Fruit fly (Drosophila melanogaster) whole organism, prepupa: ENCODE data around the gene Mtpalpha.

Source experiments
- Blimp-1 ChIP-seq: fragments of 200-800 bp; sonication (Bioruptor generic); optimal IDR thresholded peaks from 3 replicates; lab custom pipeline; 2017; ENCODE audit warnings: missing biosample characterization, missing genetic modification characterization, mild to moderate bottlenecking, moderate library complexity, missing genetic modification reagents
- CG10631 ChIP-seq: fragments of 200-800 bp; sonication (Bioruptor generic); optimal IDR thresholded peaks from 2 replicates; lab custom pipeline; 2016; ENCODE audit warnings: missing biosample characterization, missing genetic modification characterization
- CG10669 ChIP-seq: fragments of 200-800 bp; sonication (Bioruptor generic); optimal IDR thresholded peaks from 3 replicates; lab custom pipeline; 2018; ENCODE audit warnings: missing biosample characterization, mild to moderate bottlenecking, missing genetic modification characterization, moderate library complexity
- CG11294 ChIP-seq: fragments of 200-800 bp; sonication (Bioruptor generic); IDR thresholded peaks from 2 replicates; pipeline ENCODE4 v1.3.6; 2022; ENCODE audit warnings: missing biosample characterization, missing genetic modification characterization
- CG15336 ChIP-seq: fragments of 200-800 bp; sonication (Bioruptor generic); IDR thresholded peaks from 2 replicates; pipeline ENCODE4 v1.3.6; 2022; ENCODE audit warnings: missing biosample characterization, missing genetic modification characterization
- CG16779 ChIP-seq: fragments of 200-800 bp; sonication (Bioruptor generic); optimal IDR thresholded peaks from 3 replicates; lab custom pipeline; 2017; ENCODE audit warnings: missing biosample characterization, mild to moderate bottlenecking, missing genetic modification characterization
- CG3032 ChIP-seq: fragments of 200-800 bp; optimal IDR thresholded peaks from 2 replicates; lab custom pipeline; 2019; ENCODE audit warnings: missing biosample characterization, mild to moderate bottlenecking, missing genetic modification characterization, moderate library complexity
- CG32006 ChIP-seq: fragments of 200-800 bp; sonication (Bioruptor generic); optimal IDR thresholded peaks from 3 replicates; lab custom pipeline; 2017; ENCODE audit warnings: missing biosample characterization, mild to moderate bottlenecking, missing genetic modification characterization
- CG34406 ChIP-seq: fragments of 200-800 bp; sonication (Bioruptor generic); optimal IDR thresholded peaks from 3 replicates; lab custom pipeline; 2016; ENCODE audit warnings: missing biosample characterization, missing genetic modification characterization
- CG3919 ChIP-seq: fragments of 200-800 bp; sonication (Bioruptor generic); optimal IDR thresholded peaks from 3 replicates; lab custom pipeline; 2016; ENCODE audit warnings: missing biosample characterization, missing genetic modification characterization
- CG4318 ChIP-seq: fragments of 200-800 bp; sonication (Bioruptor generic); optimal IDR thresholded peaks from 3 replicates; lab custom pipeline; 2017; ENCODE audit warnings: missing biosample characterization, mild to moderate bottlenecking, missing genetic modification characterization
- CG6163 ChIP-seq: fragments of 200-800 bp; sonication (Bioruptor generic); IDR thresholded peaks from 3 replicates; pipeline ENCODE4 v1.3.6; 2022; ENCODE audit warnings: missing biosample characterization, missing genetic modification characterization
- CG6276 ChIP-seq: fragments of 200-800 bp; sonication (Bioruptor generic); optimal IDR thresholded peaks from 2 replicates; lab custom pipeline; 2017; ENCODE audit warnings: missing biosample characterization, mild to moderate bottlenecking, missing genetic modification characterization
- CG6792 ChIP-seq: fragments of 200-800 bp; sonication (Bioruptor generic); optimal IDR thresholded peaks from 3 replicates; lab custom pipeline; 2016; ENCODE audit warnings: missing biosample characterization, missing genetic modification characterization
- CG6808 ChIP-seq: fragments of 200-800 bp; sonication (Bioruptor generic); optimal IDR thresholded peaks from 3 replicates; lab custom pipeline; 2017; ENCODE audit warnings: missing biosample characterization, missing genetic modification characterization, mild to moderate bottlenecking, moderate library complexity, missing genetic modification reagents
- CG6854 ChIP-seq: fragments of 200-800 bp; sonication (Bioruptor generic); optimal IDR thresholded peaks from 2 replicates; lab custom pipeline; 2017; ENCODE audit warnings: missing biosample characterization, mild to moderate bottlenecking, missing genetic modification characterization
- CG8119 ChIP-seq: fragments of 200-800 bp; sonication (Bioruptor generic); IDR thresholded peaks from 3 replicates; pipeline ENCODE4 v1.3.6; 2022; ENCODE audit warnings: missing biosample characterization, missing genetic modification characterization
- CG8319 ChIP-seq: fragments of 200-800 bp; sonication (Bioruptor generic); optimal IDR thresholded peaks from 3 replicates; lab custom pipeline; 2016; ENCODE audit warnings: missing biosample characterization, missing genetic modification characterization
- CG8632 ChIP-seq: fragments of 200-800 bp; sonication (Bioruptor generic); optimal IDR thresholded peaks from 3 replicates; lab custom pipeline; 2016; ENCODE audit warnings: missing biosample characterization, missing genetic modification characterization
- CG9139 ChIP-seq: fragments of 200-800 bp; sonication (Bioruptor generic); optimal IDR thresholded peaks from 3 replicates; lab custom pipeline; 2017; ENCODE audit warnings: missing biosample characterization, mild to moderate bottlenecking, missing genetic modification characterization
- Eip75B ChIP-seq: fragments of 200-800 bp; sonication (Bioruptor generic); optimal IDR thresholded peaks from 3 replicates; lab custom pipeline; 2016; ENCODE audit warnings: missing biosample characterization, missing genetic modification characterization
- Eip78C ChIP-seq: fragments of 200-800 bp; sonication (Bioruptor generic); peaks from one replicate; lab custom pipeline; 2016; ENCODE audit warnings: missing biosample characterization, missing genetic modification characterization
- Eip93F ChIP-seq: fragments of 200-800 bp; sonication (Bioruptor generic); optimal IDR thresholded peaks from 2 replicates; lab custom pipeline; 2016; ENCODE audit warnings: missing biosample characterization, mild to moderate bottlenecking, missing genetic modification characterization
- Gug ChIP-seq: fragments of 200-800 bp; sonication (Bioruptor generic); IDR thresholded peaks from 2 replicates; pipeline ENCODE4 v1.3.6; 2022; ENCODE audit warnings: missing biosample characterization, missing genetic modification characterization
- Hr38 ChIP-seq: sonication (Bioruptor generic); optimal IDR thresholded peaks from 2 replicates; lab custom pipeline; 2016; ENCODE audit warnings: missing biosample characterization, missing genetic modification characterization
- Hr39 ChIP-seq: fragments of 200-800 bp; sonication (Bioruptor generic); optimal IDR thresholded peaks from 2 replicates; lab custom pipeline; 2016; ENCODE audit warnings: missing biosample characterization, missing genetic modification characterization
- Hr4 ChIP-seq: fragments of 200-800 bp; sonication (Bioruptor generic); optimal IDR thresholded peaks from 3 replicates; lab custom pipeline; 2016; ENCODE audit warnings: missing biosample characterization, missing genetic modification characterization
- Lpt ChIP-seq: fragments of 200-800 bp; sonication (Bioruptor generic); optimal IDR thresholded peaks from 3 replicates; lab custom pipeline; 2016; ENCODE audit warnings: missing biosample characterization, missing genetic modification characterization
- Met ChIP-seq: fragments of 200-800 bp; sonication (Bioruptor generic); optimal IDR thresholded peaks from 3 replicates; lab custom pipeline; 2016; ENCODE audit warnings: missing biosample characterization, missing genetic modification characterization
- Smox ChIP-seq: fragments of 200-800 bp; sonication (Bioruptor generic); optimal IDR thresholded peaks from 3 replicates; lab custom pipeline; 2016; ENCODE audit warnings: missing biosample characterization, missing genetic modification characterization
- Sox102F ChIP-seq: fragments of 200-800 bp; sonication (Bioruptor generic); optimal IDR thresholded peaks from 2 replicates; lab custom pipeline; 2016; ENCODE audit warnings: missing biosample characterization, mild to moderate bottlenecking, missing genetic modification characterization
- Sox14 ChIP-seq: fragments of 200-800 bp; sonication (Bioruptor generic); optimal IDR thresholded peaks from 3 replicates; lab custom pipeline; 2016; ENCODE audit warnings: missing biosample characterization, missing genetic modification characterization
- Sox15 ChIP-seq: fragments of 200-800 bp; sonication (Bioruptor generic); optimal IDR thresholded peaks from 3 replicates; lab custom pipeline; 2016; ENCODE audit warnings: missing biosample characterization, missing genetic modification characterization
- achi ChIP-seq: fragments of 200-800 bp; sonication (Bioruptor generic); optimal IDR thresholded peaks from 3 replicates; lab custom pipeline; 2016; ENCODE audit warnings: missing biosample characterization, missing genetic modification characterization
- cyc ChIP-seq: fragments of 200-800 bp; sonication (Bioruptor generic); optimal IDR thresholded peaks from 3 replicates; lab custom pipeline; 2016; ENCODE audit warnings: missing biosample characterization, missing genetic modification characterization
- dac ChIP-seq: fragments of 200-800 bp; sonication (Bioruptor generic); optimal IDR thresholded peaks from 2 replicates; lab custom pipeline; 2017; ENCODE audit warnings: missing biosample characterization, mild to moderate bottlenecking, missing genetic modification characterization
- dsx ChIP-seq: fragments of 200-800 bp; optimal IDR thresholded peaks from 3 replicates; lab custom pipeline; 2019; ENCODE audit warnings: missing biosample characterization, mild to moderate bottlenecking, missing genetic modification characterization, moderate library complexity; ENCODE audit not compliant: poor library complexity, severe bottlenecking
- eg ChIP-seq: fragments of 200-800 bp; sonication (Bioruptor generic); IDR thresholded peaks from 3 replicates; pipeline ENCODE4 v1.3.6; 2022; ENCODE audit warnings: missing biosample characterization, missing genetic modification characterization
- fd59A ChIP-seq: fragments of 200-800 bp; sonication (Bioruptor generic); optimal IDR thresholded peaks from 2 replicates; lab custom pipeline; 2017; ENCODE audit warnings: missing biosample characterization, mild to moderate bottlenecking, missing genetic modification characterization, missing genetic modification reagents
- fd85E ChIP-seq: fragments of 200-800 bp; sonication (Bioruptor generic); optimal IDR thresholded peaks from 3 replicates; lab custom pipeline; 2016; ENCODE audit warnings: missing biosample characterization, missing genetic modification characterization
- fkh ChIP-seq: fragments of 200-800 bp; sonication (Bioruptor generic); optimal IDR thresholded peaks from 3 replicates; lab custom pipeline; 2017; ENCODE audit warnings: missing biosample characterization, mild to moderate bottlenecking, missing genetic modification characterization, moderate library complexity
- lz ChIP-seq: fragments of 200-800 bp; sonication (Bioruptor generic); optimal IDR thresholded peaks from 3 replicates; lab custom pipeline; 2016; ENCODE audit warnings: missing biosample characterization, missing genetic modification characterization
- pdm3 ChIP-seq: fragments of 200-800 bp; sonication (Bioruptor generic); optimal IDR thresholded peaks from 3 replicates; lab custom pipeline; 2016; ENCODE audit warnings: missing biosample characterization, missing genetic modification characterization
- salr ChIP-seq, 2 experiments: fragments of 200-800 bp; sonication (Bioruptor generic); optimal IDR thresholded peaks; 3 replicates each; lab custom pipeline; 2016 to 2018; ENCODE audit warnings: missing biosample characterization in 2 of 2, missing genetic modification characterization in 2 of 2, mild to moderate bottlenecking in 1 of 2
- ss ChIP-seq, 2 experiments: fragments of 200-800 bp; sonication (Bioruptor generic); optimal IDR thresholded peaks; 2 replicates in 1 of 2; 3 replicates in 1 of 2; lab custom pipeline; 2017 to 2018; ENCODE audit warnings: mild to moderate bottlenecking in 2 of 2, missing biosample characterization in 2 of 2, missing genetic modification characterization in 2 of 2, moderate library complexity in 1 of 2
- svp ChIP-seq: fragments of 200-800 bp; sonication (Bioruptor generic); peaks from one replicate; lab custom pipeline; 2016; ENCODE audit warnings: missing biosample characterization, missing genetic modification characterization
- topi ChIP-seq: fragments of 200-800 bp; sonication (Bioruptor generic); optimal IDR thresholded peaks from 3 replicates; lab custom pipeline; 2016; ENCODE audit warnings: missing biosample characterization, missing genetic modification characterization

The Mtpalpha gene

DNA sequence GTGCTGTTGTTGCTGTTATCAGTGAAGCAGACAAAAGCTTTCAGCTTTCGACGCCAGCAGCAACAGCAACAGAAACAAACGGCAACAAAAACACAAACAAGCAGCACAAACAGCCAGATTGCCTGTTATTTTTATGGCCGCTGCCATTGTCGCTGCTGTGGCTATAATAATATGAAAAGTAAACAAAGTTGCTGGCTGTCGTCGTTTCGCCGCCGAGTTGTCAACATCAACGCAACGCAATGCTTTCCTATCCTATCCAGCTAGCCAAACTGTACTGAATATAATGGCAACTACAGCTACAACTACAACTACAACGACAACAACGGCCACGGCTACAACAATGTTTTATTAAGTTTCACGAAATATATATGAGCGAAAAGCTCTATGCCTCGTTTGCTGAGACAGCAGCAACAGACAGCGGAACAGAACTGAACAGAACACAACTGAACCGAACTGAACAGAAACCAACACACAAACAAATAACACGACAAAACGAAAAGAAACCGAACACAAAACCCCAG, 5.8 kb downstream of the Mtpalpha start (continued):
- TF ChIP-seq CG16779 (tag; lab: Kevin White, UChicago): no peak
- no peak for TF ChIP-seq fd85E (GFP tag; lab: Kevin White, UChicago)
- 0 out of 3 replicates have a peak, but pooled peaks have one; percentile 24 for TF ChIP-seq eg
- TF ChIP-seq Blimp-1 (GFP tag; lab: Kevin White, UChicago): no peak
- TF ChIP-seq topi (GFP tag; lab: Kevin White, UChicago): no peak
- TF ChIP-seq Eip75B: no peak
- no peak for TF ChIP-seq lz (GFP tag; lab: Kevin White, UChicago)
- no peak for TF ChIP-seq CG4318
- TF ChIP-seq ss (GFP tag; optimal IDR thresholded peaks at IDR 0.05; lab: Kevin White, UChicago): no peak
- no peak for TF ChIP-seq svp (GFP tag; lab: Kevin White, UChicago)
- TF ChIP-seq CG32006 (GFP tag; lab: Kevin White, UChicago): no peak
- no peak for TF ChIP-seq CG3032 (tag; lab: Kevin White, UChicago)
- peak; percentile 3 for TF ChIP-seq Sox14 (GFP tag; lab: Kevin White, UChicago)
- no peak for TF ChIP-seq Sox102F (GFP tag; lab: Kevin White, UChicago)
- no peak for TF ChIP-seq fd59A (GFP tag; lab: Kevin White, UChicago)
- no peak for TF ChIP-seq CG10669 (GFP tag; lab: Kevin White, UChicago)
- no peak for TF ChIP-seq CG8319 (GFP tag; lab: Kevin White, UChicago)
- no peak for TF ChIP-seq Met
- TF ChIP-seq cyc (GFP tag; lab: Kevin White, UChicago): no peak
- TF ChIP-seq dsx: peak; percentile 89
- peak; percentile 39 for TF ChIP-seq Eip78C (GFP tag; lab: Kevin White, UChicago)
- peak; percentile 94 for TF ChIP-seq fkh (GFP tag; lab: Kevin White, UChicago)
- TF ChIP-seq Eip93F: no peak
- TF ChIP-seq CG6163 (GFP tag; lab: Robert Waterston, UW): 0 out of 3 replicates have a peak, but pooled peaks have one; percentile 30

DNA sequence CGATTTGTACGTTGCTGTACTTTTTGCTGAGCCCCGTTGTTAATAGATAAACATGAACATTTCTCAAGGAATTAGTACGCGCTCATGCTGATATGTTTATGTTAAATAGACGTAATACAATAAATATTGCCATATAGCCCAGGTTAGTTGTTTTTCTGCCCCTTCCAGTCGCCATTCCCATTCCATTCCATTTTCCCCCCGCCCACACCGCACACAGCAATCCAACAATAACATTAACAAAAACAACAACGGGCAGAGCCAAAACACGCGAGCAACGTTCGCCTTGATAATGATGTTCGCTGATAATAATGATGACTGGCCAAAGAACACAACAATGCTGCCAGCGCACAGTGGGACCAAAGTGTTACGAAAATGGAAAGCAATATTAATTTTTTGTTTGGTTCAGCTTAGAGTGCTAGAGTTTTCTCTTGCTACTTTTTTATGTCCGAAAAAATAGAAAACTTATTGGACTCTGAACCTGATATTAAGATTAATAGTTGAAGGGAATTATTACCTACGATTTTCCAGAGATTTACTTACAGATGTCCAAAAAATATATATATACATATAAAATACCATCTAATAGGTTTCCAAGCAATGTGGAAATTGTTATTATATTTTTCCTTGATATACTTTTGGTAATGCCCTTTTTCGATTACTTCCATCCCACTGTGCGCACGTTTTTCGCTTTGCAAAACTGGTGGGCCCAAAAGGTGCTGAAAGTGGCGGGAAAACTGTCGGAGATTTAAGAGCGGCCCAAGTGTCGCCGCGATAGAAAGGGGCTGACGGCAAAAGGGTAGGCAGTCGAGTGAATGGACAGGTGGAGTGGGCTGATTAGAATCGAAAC, 6.8 kb downstream of the Mtpalpha start:
- peak; percentile 97 for TF ChIP-seq svp (GFP tag; lab: Kevin White, UChicago)
- peak; percentile 90 for TF ChIP-seq CG6163 (GFP tag; lab: Robert Waterston, UW)
- TF ChIP-seq eg: peak; percentile 92
- peak; percentile 93 for TF ChIP-seq fd59A (GFP tag; lab: Kevin White, UChicago)
- TF ChIP-seq achi: peak; percentile 97
- TF ChIP-seq Hr4: peak; percentile 92
- TF ChIP-seq CG8632 (GFP tag; lab: Kevin White, UChicago): peak; percentile 96
- peak; percentile 93 for TF ChIP-seq Sox14 (GFP tag; lab: Kevin White, UChicago)
- peak; percentile 96 for TF ChIP-seq Lpt (GFP tag; lab: Kevin White, UChicago)
- peak; percentile 81 to 99 for TF ChIP-seq salr (GFP tag; optimal IDR thresholded peaks at IDR 0.05; lab: Kevin White, UChicago)
- TF ChIP-seq CG34406 (GFP tag; lab: Kevin White, UChicago): peak; percentile 97
- peak; percentile 97 for TF ChIP-seq CG8119
- TF ChIP-seq Hr38 (GFP tag; lab: Kevin White, UChicago): no peak
- peak; percentile 88 for TF ChIP-seq Blimp-1 (GFP tag; lab: Kevin White, UChicago)
- TF ChIP-seq CG15336 (GFP tag; lab: Robert Waterston, UW): peak; percentile 95
- peak; percentile 96 for TF ChIP-seq Smox (GFP tag; lab: Kevin White, UChicago)
- TF ChIP-seq CG3032 (tag; lab: Kevin White, UChicago): peak; percentile 96
- TF ChIP-seq CG9139: peak; percentile 90
- TF ChIP-seq pdm3 (GFP tag; lab: Kevin White, UChicago): peak; percentile 93
- TF ChIP-seq fd85E (GFP tag; lab: Kevin White, UChicago): peak; percentile 88
- peak; percentile 95 for TF ChIP-seq dsx
- peak; percentile 89 for TF ChIP-seq Sox15 (GFP tag; lab: Kevin White, UChicago)
- TF ChIP-seq CG6276 (GFP tag; lab: Kevin White, UChicago): peak; percentile 98
- TF ChIP-seq Hr39 (GFP tag; lab: Kevin White, UChicago): peak; percentile 87
- TF ChIP-seq Eip78C (GFP tag; lab: Kevin White, UChicago): peak; percentile 99
- peak; percentile 85 for TF ChIP-seq Eip93F
- peak; percentile 95 for TF ChIP-seq CG3919 (GFP tag; lab: Kevin White, UChicago)
- peak; percentile 99 for TF ChIP-seq CG6808 (GFP tag; lab: Kevin White, UChicago)
- TF ChIP-seq CG6854: peak; percentile 89
- TF ChIP-seq Gug (GFP tag; lab: Robert Waterston, UW): peak; percentile 89
- peak; percentile 90 for TF ChIP-seq CG11294 (GFP tag; lab: Robert Waterston, UW)
- TF ChIP-seq CG6792: peak; percentile 95
- TF ChIP-seq dac: peak; percentile 90
- TF ChIP-seq CG10631 (GFP tag; lab: Kevin White, UChicago): peak; percentile 96
